Fruit fly (Drosophila melanogaster): ENCODE data around the gene CG33170.
A peak's percentile ranks its signal among the peaks of the same experiment; 100 is the strongest.

The CG33170 gene

dm6 chr3L:22863367-22864078, 877 bp upstream of the CG33170 start, which contains the start of gene CG33169 (continued):
- peak; percentile 94 for TF ChIP-seq Lhr (GFP tag; optimal IDR thresholded peaks at IDR 0.05)
- TF ChIP-seq CG3281 (GFP tag; optimal IDR thresholded peaks at IDR 0.05) = peak; percentile 69
- peak; percentile 98 for TF ChIP-seq kah (GFP tag; optimal IDR thresholded peaks at IDR 0.05)
- TF ChIP-seq NC2β (GFP tag; optimal IDR thresholded peaks at IDR 0.05) = peak; percentile 84
- TF ChIP-seq CG8924 (tag; optimal IDR thresholded peaks at IDR 0.05) = peak; percentile 58
- TF ChIP-seq Xbp1 (GFP tag; optimal IDR thresholded peaks at IDR 0.05) = peak; percentile 94
- peak; percentile 85 for TF ChIP-seq CG4854 (GFP tag; optimal IDR thresholded peaks at IDR 0.05)
- TF ChIP-seq CG11093 (GFP tag; IDR thresholded peaks at IDR 0.05) = peak; percentile 73; the same call in 2 of the 3 replicates
- peak; percentile 83 for TF ChIP-seq ase (GFP tag; IDR thresholded peaks at IDR 0.05)
- no peak for TF ChIP-seq CG2889 (GFP tag; IDR thresholded peaks at IDR 0.05)
- TF ChIP-seq vfl (GFP tag; optimal IDR thresholded peaks at IDR 0.05) = peak; percentile 93
- peak; percentile 76 for TF ChIP-seq oc (tag; optimal IDR thresholded peaks at IDR 0.05)
- no peak for TF ChIP-seq Hmx (GFP tag; optimal IDR thresholded peaks at IDR 0.05)
- TF ChIP-seq CG15601 (tag; optimal IDR thresholded peaks at IDR 0.05) = peak; percentile 80
- TF ChIP-seq CG13775 (GFP tag; optimal IDR thresholded peaks at IDR 0.05) = peak; percentile 57

dm6 chr3L:22865061-22865418, 640 bp downstream of the CG33170 start:
- no peak for TF ChIP-seq pita (GFP tag; optimal IDR thresholded peaks at IDR 0.05)
- TF ChIP-seq vnd (GFP tag; IDR thresholded peaks at IDR 0.05; ENCODE audit: partially characterized antibody) = no peak
- no peak for TF ChIP-seq CG1603 (tag; optimal IDR thresholded peaks at IDR 0.05)
- TF ChIP-seq CG12299 (tag; optimal IDR thresholded peaks at IDR 0.05) = peak; percentile 58
- no peak for TF ChIP-seq Deaf1 (tag; optimal IDR thresholded peaks at IDR 0.05)
- no peak for TF ChIP-seq CG15479 (GFP tag; optimal IDR thresholded peaks at IDR 0.05)
- TF ChIP-seq CG1647 (GFP tag; optimal IDR thresholded peaks at IDR 0.05) = peak; percentile 26
- no peak for TF ChIP-seq h (optimal IDR thresholded peaks at IDR 0.05)
- TF ChIP-seq CG9876 (GFP tag; optimal IDR thresholded peaks at IDR 0.05) = no peak
- peak; percentile 30; the same call in 1 of the 3 replicates for TF ChIP-seq knrl (GFP tag; IDR thresholded peaks at IDR 0.05; ENCODE audit: partially characterized antibody)
- peak; percentile 80 for TF ChIP-seq CG17361 (GFP tag; IDR thresholded peaks at IDR 0.05)
- no peak for TF ChIP-seq jigr1 (GFP tag; IDR thresholded peaks at IDR 0.05)
- no peak for TF ChIP-seq TFAM (GFP tag; optimal IDR thresholded peaks at IDR 0.05)
- TF ChIP-seq Hmr (GFP tag; optimal IDR thresholded peaks at IDR 0.05) = peak; percentile 84
- TF ChIP-seq CG6791 (GFP tag; IDR thresholded peaks at IDR 0.05; ENCODE audit: partially characterized antibody) = no peak
- no peak for TF ChIP-seq pho (GFP tag; optimal IDR thresholded peaks at IDR 0.05)
- TF ChIP-seq slbo (GFP tag; IDR thresholded peaks at IDR 0.05) = peak; percentile 71
- no peak for TF ChIP-seq CG2202 (tag; optimal IDR thresholded peaks at IDR 0.05)
- TF ChIP-seq seq (GFP tag; IDR thresholded peaks at IDR 0.05) = peak; percentile 69
- TF ChIP-seq CG11695 (GFP tag; IDR thresholded peaks at IDR 0.05) = peak; percentile 83
- TF ChIP-seq CkIIα-i1 (GFP tag; IDR thresholded peaks at IDR 0.05) = no peak
- 0 out of 3 replicates have a peak, but pooled peaks have one; percentile 63 for TF ChIP-seq ken (GFP tag; IDR thresholded peaks at IDR 0.05)
- TF ChIP-seq CrebB (tag; optimal IDR thresholded peaks at IDR 0.05) = no peak
- peak; percentile 60 for TF ChIP-seq BtbVII (GFP tag; optimal IDR thresholded peaks at IDR 0.05)
- peak; percentile 60 for TF ChIP-seq Xbp1 (GFP tag; optimal IDR thresholded peaks at IDR 0.05)
- peak; percentile 30 for TF ChIP-seq kah (GFP tag; optimal IDR thresholded peaks at IDR 0.05)
- TF ChIP-seq sd (tag; optimal IDR thresholded peaks at IDR 0.05) = peak; percentile 56
- TF ChIP-seq CG18262 (tag; optimal IDR thresholded peaks at IDR 0.05) = peak; percentile 81
- TF ChIP-seq Awh (GFP tag; IDR thresholded peaks at IDR 0.05) = peak; percentile 46; the same call in 1 of the 2 replicates
- TF ChIP-seq BEAF-32 (GFP tag; optimal IDR thresholded peaks at IDR 0.05) = no peak
- TF ChIP-seq Doc3 (GFP tag; IDR thresholded peaks at IDR 0.05; ENCODE audit: partially characterized antibody) = no peak
- TF ChIP-seq CG9797 (GFP tag; optimal IDR thresholded peaks at IDR 0.05) = no peak
- peak; percentile 71 for TF ChIP-seq ATbp (GFP tag; optimal IDR thresholded peaks at IDR 0.05)
- no peak for TF ChIP-seq zen2 (GFP tag; IDR thresholded peaks at IDR 0.05; ENCODE audit: partially characterized antibody)
- peak; percentile 54 for TF ChIP-seq ttk (GFP tag; IDR thresholded peaks at IDR 0.05)
- TF ChIP-seq CG16863 (GFP tag; optimal IDR thresholded peaks at IDR 0.05) = peak; percentile 27

Data from whole organism, embryonic.